Worm (Caenorhabditis elegans) whole organism, L1 larva: ENCODE data around the gene hrpu-1.

Experiments
- C34B4.2 ChIP-seq: sonication (generic microtip); optimal IDR thresholded peaks from 2 replicates; lab custom pipeline; 2017; ENCODE audit warnings: mild to moderate bottlenecking, missing genetic modification characterization, missing compliant biosample characterization
- Y116A8C.19 ChIP-seq: sonication (generic microtip); optimal IDR thresholded peaks from 2 replicates; lab custom pipeline; 2016; ENCODE audit warnings: missing compliant biosample characterization, missing genetic modification characterization, borderline replicate concordance
- aha-1 ChIP-seq: fragments of 150-350 bp; optimal IDR thresholded peaks from 2 replicates; lab custom pipeline; 2014; ENCODE audit warnings: missing biosample characterization, missing genetic modification characterization
- aly-2 ChIP-seq: fragments of 150-350 bp; optimal IDR thresholded peaks from 2 replicates; lab custom pipeline; 2014; ENCODE audit warnings: missing biosample characterization, missing genetic modification characterization
- ama-1 ChIP-seq: fragments of 150-350 bp; optimal IDR thresholded peaks from 2 replicates; lab custom pipeline; 2014
- ceh-82 ChIP-seq, 3 experiments: fragments of 150-350 bp in 1 of 3; sonication (generic microtip) in 2 of 3; optimal IDR thresholded peaks; 2 replicates each; lab custom pipeline; 2014 to 2017; ENCODE audit warnings: missing biosample characterization in 3 of 3, missing genetic modification characterization in 3 of 3
- ceh-90 ChIP-seq: sonication (generic microtip); optimal IDR thresholded peaks from 2 replicates; lab custom pipeline; 2016; ENCODE audit warnings: missing genetic modification characterization, missing compliant biosample characterization
- dpl-1 ChIP-seq, 3 experiments: fragments of 150-350 bp in 2 of 3; sonication (generic microtip) in 1 of 3; optimal IDR thresholded peaks; 2 replicates each; lab custom pipeline; 2014 to 2017; ENCODE audit warnings: missing biosample characterization in 3 of 3, missing genetic modification characterization in 3 of 3, missing genetic modification reagents in 3 of 3
- dsc-1 ChIP-seq: sonication (generic microtip); optimal IDR thresholded peaks from 2 replicates; lab custom pipeline; 2016; ENCODE audit warnings: mild to moderate bottlenecking, missing genetic modification characterization, missing compliant biosample characterization
- efl-1 ChIP-seq, 4 experiments: fragments of 150-350 bp; optimal IDR thresholded peaks in 3 of 4; peaks in 1 of 4; 1 replicate in 1 of 4; 2 replicates in 3 of 4; lab custom pipeline; 2014; ENCODE audit warnings: missing biosample characterization in 2 of 4, missing genetic modification characterization in 2 of 4, missing genetic modification reagents in 2 of 4
- efl-3 ChIP-seq: fragments of 200-800 bp; sonication (Bioruptor generic); optimal IDR thresholded peaks from 2 replicates; lab custom pipeline; 2018; ENCODE audit warnings: mild to moderate bottlenecking, missing genetic modification characterization, missing compliant biosample characterization
- ets-5 ChIP-seq: fragments of 200-800 bp; sonication (Bioruptor generic); IDR thresholded peaks from 2 replicates; pipeline ENCODE4 v1.3.6; 2022; ENCODE audit warnings: missing genetic modification characterization, missing compliant biosample characterization
- grh-1 ChIP-seq: fragments of 200-800 bp; sonication (Bioruptor generic); IDR thresholded peaks from 2 replicates; pipeline ENCODE4 v1.3.6; 2022; ENCODE audit warnings: missing genetic modification reagents, missing genetic modification characterization, missing compliant biosample characterization
- hpl-2 ChIP-seq: fragments of 150-350 bp; optimal IDR thresholded peaks from 2 replicates; lab custom pipeline; 2014; ENCODE audit warnings: missing biosample characterization, missing genetic modification reagents, missing genetic modification characterization
- jun-1 ChIP-seq: fragments of 150-350 bp; optimal IDR thresholded peaks from 2 replicates; lab custom pipeline; 2014; ENCODE audit warnings: missing biosample characterization, missing genetic modification reagents, missing genetic modification characterization
- lin-14 ChIP-seq: fragments of 200-800 bp; sonication (Bioruptor generic); optimal IDR thresholded peaks from 2 replicates; lab custom pipeline; 2018; ENCODE audit warnings: mild to moderate bottlenecking, missing genetic modification characterization, moderate library complexity, missing compliant biosample characterization
- lin-15B ChIP-seq: fragments of 150-350 bp; sonication (generic microtip); optimal IDR thresholded peaks from 3 replicates; lab custom pipeline; 2014; ENCODE audit warnings: missing biosample characterization, missing genetic modification characterization
- mab-9 ChIP-seq: fragments of 200-800 bp; sonication (Bioruptor generic); IDR thresholded peaks from 2 replicates; pipeline ENCODE4 v1.3.6; 2022; ENCODE audit warnings: missing genetic modification reagents, missing genetic modification characterization, missing compliant biosample characterization
- nhr-28 ChIP-seq: fragments of 150-350 bp; optimal IDR thresholded peaks from 2 replicates; lab custom pipeline; 2014; ENCODE audit warnings: missing biosample characterization, missing genetic modification characterization
- nhr-71 ChIP-seq: sonication (generic microtip); optimal IDR thresholded peaks from 2 replicates; lab custom pipeline; 2016; ENCODE audit warnings: mild to moderate bottlenecking, missing genetic modification characterization, moderate library complexity, missing compliant biosample characterization
- nhr-85 ChIP-seq: sonication (generic microtip); peaks from one replicate; lab custom pipeline; 2016; ENCODE audit warnings: missing genetic modification characterization, inconsistent platforms, missing compliant biosample characterization
- nhr-90 ChIP-seq: sonication (generic microtip); optimal IDR thresholded peaks from 2 replicates; lab custom pipeline; 2016; ENCODE audit warnings: mild to moderate bottlenecking, missing genetic modification characterization, missing compliant biosample characterization; ENCODE audit not compliant: poor library complexity
- pag-3 ChIP-seq: sonication (generic microtip); optimal IDR thresholded peaks from 2 replicates; lab custom pipeline; 2017; ENCODE audit warnings: missing genetic modification characterization, mild to moderate bottlenecking, missing compliant biosample characterization, antibody characterized with exemption, borderline replicate concordance; ENCODE audit not compliant: insufficient read depth
- pax-3 ChIP-seq: fragments of 200-800 bp; sonication (Bioruptor generic); optimal IDR thresholded peaks from 2 replicates; lab custom pipeline; 2018; ENCODE audit warnings: mild to moderate bottlenecking, missing genetic modification characterization, moderate library complexity, missing compliant biosample characterization
- rnt-1 ChIP-seq: sonication (generic microtip); optimal IDR thresholded peaks from 2 replicates; lab custom pipeline; 2016; ENCODE audit warnings: mild to moderate bottlenecking, missing genetic modification characterization, moderate library complexity, missing compliant biosample characterization
- snpc-4 ChIP-seq: fragments of 150-350 bp; optimal IDR thresholded peaks from 2 replicates; lab custom pipeline; 2014; ENCODE audit warnings: missing biosample characterization, missing genetic modification characterization
- tbx-2 ChIP-seq: sonication (generic microtip); optimal IDR thresholded peaks from 2 replicates; lab custom pipeline; 2016; ENCODE audit warnings: missing genetic modification characterization, missing compliant biosample characterization
- unc-130 ChIP-seq: fragments of 150-350 bp; optimal IDR thresholded peaks from 2 replicates; lab custom pipeline; 2017; ENCODE audit warnings: missing biosample characterization, missing genetic modification characterization, inconsistent platforms
- unc-30 ChIP-seq: sonication (generic microtip); optimal IDR thresholded peaks from 2 replicates; lab custom pipeline; 2017; ENCODE audit warnings: missing biosample characterization, missing genetic modification characterization
- vab-15 ChIP-seq: sonication (generic microtip); optimal IDR thresholded peaks from 2 replicates; lab custom pipeline; 2017; ENCODE audit warnings: missing genotype, mild to moderate bottlenecking, missing genetic modification characterization, missing compliant biosample characterization
- xbp-1 ChIP-seq: sonication (generic microtip); optimal IDR thresholded peaks from 2 replicates; lab custom pipeline; 2016; ENCODE audit warnings: missing genetic modification characterization, missing compliant biosample characterization
- zag-1 ChIP-seq: fragments of 150-350 bp; optimal IDR thresholded peaks from 2 replicates; lab custom pipeline; 2014; ENCODE audit warnings: missing biosample characterization, missing genetic modification characterization
- ztf-4 ChIP-seq: fragments of 150-350 bp; optimal IDR thresholded peaks from 2 replicates; lab custom pipeline; 2014; ENCODE audit warnings: missing biosample characterization, missing genetic modification characterization

hrpu-1 gene

ce11 chrIV:15046162-15046561 lies 6.7 kb downstream of the hrpu-1 start:
- no peak for TF ChIP-seq ceh-90 (tag; lab: Kevin White, UChicago)
- no peak for TF ChIP-seq efl-1 (optimal IDR thresholded peaks at IDR 0.05; lab: Kevin White, UChicago)
- peak in 1 of 2 experiments; percentile 14 for TF ChIP-seq efl-1 (GFP tag; optimal IDR thresholded peaks at IDR 0.05 in 1 of 2; lab: Kevin White, UChicago)

- TF ChIP-seq ama-1 (lab: Kevin White, UChicago), result peak; percentile 42
- peak; percentile 16 for TF ChIP-seq nhr-90
- no peak for TF ChIP-seq snpc-4 (tag; lab: Kevin White, UChicago)
- TF ChIP-seq rnt-1, result peak; percentile 9
- TF ChIP-seq pax-3 (tag; lab: Kevin White, UChicago), result no peak
- TF ChIP-seq grh-1 (GFP tag; lab: Robert Waterston, UW), result peak; percentile 32; the same call in 1 of the 2 replicates
- TF ChIP-seq ztf-4 (tag; lab: Kevin White, UChicago), result peak; percentile 71
- TF ChIP-seq ets-5 (GFP tag; lab: Robert Waterston, UW), result no peak
- TF ChIP-seq pag-3, result no peak
- peak; percentile 17 to 60 for TF ChIP-seq efl-1 (optimal IDR thresholded peaks at IDR 0.05; lab: Kevin White, UChicago)
- TF ChIP-seq efl-1 (GFP tag; optimal IDR thresholded peaks at IDR 0.05 in 1 of 2; lab: Kevin White, UChicago), result peak; percentile 73 to 86
- TF ChIP-seq unc-30 (tag; lab: Kevin White, UChicago), result no peak
- TF ChIP-seq dpl-1 (GFP tag; optimal IDR thresholded peaks at IDR 0.05; lab: Kevin White, UChicago), result peak in 2 of 3 experiments; percentile 29 to 35
- peak; percentile 64 for TF ChIP-seq nhr-85 (tag; lab: Kevin White, UChicago)
- no peak for TF ChIP-seq mab-9 (GFP tag; lab: Robert Waterston, UW)
- no peak for TF ChIP-seq nhr-28 (tag; lab: Kevin White, UChicago)
- TF ChIP-seq aha-1 (tag; lab: Kevin White, UChicago), result no peak
- no peak for TF ChIP-seq jun-1 (tag; lab: Kevin White, UChicago)
- TF ChIP-seq nhr-71 (tag; lab: Kevin White, UChicago), result peak; percentile 56
- TF ChIP-seq unc-130, result no peak
- no peak for TF ChIP-seq zag-1 (tag; lab: Kevin White, UChicago)
- TF ChIP-seq aly-2 (tag; lab: Kevin White, UChicago), result peak; percentile 91
Observed at ce11 chrIV:15049288-15050094, 10.1 kb downstream of the hrpu-1 start.

ce11 chrIV:15051045-15051444 lies 11.6 kb downstream of the hrpu-1 start:
- TF ChIP-seq efl-1 (optimal IDR thresholded peaks at IDR 0.05; lab: Kevin White, UChicago), result no peak
- peak in 1 of 2 experiments; percentile 82 for TF ChIP-seq efl-1 (GFP tag; optimal IDR thresholded peaks at IDR 0.05 in 1 of 2; lab: Kevin White, UChicago)
- no peak for TF ChIP-seq tbx-2 (tag; lab: Kevin White, UChicago)
- no peak for TF ChIP-seq Y116A8C.19 (tag; lab: Kevin White, UChicago)

ce11 chrIV:15053271-15053670 lies 13.9 kb downstream of the hrpu-1 start, which contains the start of gene srt-47:
srt-47 (minus strand) TSS chrIV:15053371.
- TF ChIP-seq C34B4.2 (tag; lab: Kevin White, UChicago) (no peak), xbp-1 (tag; lab: Kevin White, UChicago) (no peak), vab-15 (tag; lab: Kevin White, UChicago) (no peak), ceh-82 (tag; optimal IDR thresholded peaks at IDR 0.05; lab: Kevin White, UChicago) (no peak), lin-14 (GFP tag; lab: Kevin White, UChicago) (no peak), dsc-1 (no peak), nhr-71 (tag; lab: Kevin White, UChicago) (no peak), efl-3 (no peak), hpl-2 (GFP tag; lab: Kevin White, UChicago) (no peak), lin-15B (no peak)
